Fruit fly (Drosophila melanogaster) whole organism: Measurements from ENCODE around the gene timeout.

Source experiments
- Dll ChIP-seq: fragments of >200 bp; optimal IDR thresholded peaks from 2 replicates; lab custom pipeline; 2017
- EcR ChIP-seq, 2 experiments: fragments of >200 bp; optimal IDR thresholded peaks; 2 replicates each; lab custom pipeline; 2017; ENCODE audit warnings: missing biosample characterization in 2 of 2, missing genetic modification characterization in 2 of 2, missing genetic modification reagents in 2 of 2
- psq ChIP-seq: fragments of >200 bp; optimal IDR thresholded peaks from 2 replicates; lab custom pipeline; 2017

dm6 chr3R:13043857-13044256 is 44.6 kb upstream of the timeout start, which contains the start of gene CG45122:
- TF ChIP-seq psq (no peak), EcR (GFP tag; optimal IDR thresholded peaks at IDR 0.05; lab: Kevin White, UChicago) (no peak), Dll (lab: Kevin White, UChicago) (no peak)
